Fruit fly (Drosophila melanogaster): ENCODE data around the gene yip2.

DNA sequence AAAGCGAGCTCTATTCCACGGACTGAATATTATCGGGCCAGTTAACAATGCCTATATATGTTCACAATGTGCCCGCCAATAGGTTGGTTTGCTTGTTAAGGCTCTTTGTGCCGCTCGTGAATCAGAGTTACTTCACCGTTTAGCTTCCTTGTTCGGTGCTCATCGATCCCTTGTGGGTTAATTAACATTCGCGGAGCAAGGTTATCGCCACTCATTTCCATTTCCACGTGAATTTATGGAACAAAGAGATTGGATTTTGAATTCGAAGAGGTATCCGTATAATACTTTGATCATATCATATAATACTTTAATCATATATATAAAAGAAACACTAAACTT is 33.4 kb downstream of the yip2 start:
- no peak for TF ChIP-seq psq (optimal IDR thresholded peaks at IDR 0.05)
- no peak for TF ChIP-seq pan (optimal IDR thresholded peaks at IDR 0.05)
- TF ChIP-seq Dll (optimal IDR thresholded peaks at IDR 0.05) = no peak
- TF ChIP-seq usp (GFP tag; optimal IDR thresholded peaks at IDR 0.05) = no peak
- TF ChIP-seq CG8478 (optimal IDR thresholded peaks at IDR 0.05) = no peak
